Worm (Caenorhabditis elegans): ENCODE data around the gene ZK1307.2.
A peak's percentile ranks its signal among the peaks of the same experiment; 100 is the strongest.

The ZK1307.2 gene

DNA sequence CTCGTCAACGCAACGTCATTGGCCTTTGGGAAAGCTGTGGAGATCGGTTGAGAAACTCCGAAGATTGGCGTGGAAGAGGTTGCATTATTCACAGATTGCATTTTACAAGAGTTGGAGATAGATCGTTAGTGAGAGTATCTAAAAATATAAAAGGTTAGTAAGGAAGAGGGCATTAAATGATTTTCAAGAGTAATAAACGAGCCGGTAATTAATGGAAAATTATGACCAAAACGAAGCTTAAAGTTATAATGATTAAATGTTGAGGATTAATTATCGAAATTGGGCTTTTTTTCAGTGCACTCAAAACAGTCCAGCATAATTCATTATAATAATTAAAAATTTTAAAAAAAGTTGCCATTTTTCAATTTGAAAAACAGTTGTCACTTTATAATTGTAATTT, 44.5 kb downstream of the ZK1307.2 start, which contains the start of gene pap-2:
Gene pap-2 (minus strand): TSS at position 101 of the 400 bp plus-strand sequence.
- no peak for TF ChIP-seq nhr-77 (tag; optimal IDR thresholded peaks at IDR 0.05)
- TF ChIP-seq php-3 (GFP tag; IDR thresholded peaks at IDR 0.05), result no peak
- no peak for TF ChIP-seq R02D3.7 (tag; optimal IDR thresholded peaks at IDR 0.05)
- TF ChIP-seq lin-15B (tag; optimal IDR thresholded peaks at IDR 0.05), result no peak

DNA sequence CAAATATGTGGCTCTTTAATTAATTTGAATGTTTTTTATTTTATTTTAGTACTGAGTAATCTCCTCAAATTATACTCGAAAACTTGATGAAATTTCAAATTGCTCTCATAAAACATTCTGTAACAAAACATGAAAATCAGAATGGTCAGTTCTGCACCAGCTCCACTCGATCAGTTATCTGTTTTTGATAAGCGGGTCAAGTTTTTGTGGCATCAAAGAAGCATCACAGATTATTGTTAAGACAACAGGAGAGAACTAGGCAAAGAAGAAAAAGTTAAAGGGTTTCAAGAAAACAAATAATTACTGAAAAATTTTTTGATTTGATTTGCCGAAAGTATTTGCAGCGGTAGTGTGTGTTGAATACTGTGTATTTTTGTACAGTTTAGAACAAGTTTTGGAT, 46.6 kb downstream of the ZK1307.2 start:
- peak; percentile 69 for TF ChIP-seq dve-1 (tag; optimal IDR thresholded peaks at IDR 0.05; ENCODE audit: insufficient read depth)
- no peak for TF ChIP-seq daf-16 (GFP tag; optimal IDR thresholded peaks at IDR 0.05)
- peak; percentile 70 for TF ChIP-seq daf-16 (tag; optimal IDR thresholded peaks at IDR 0.05)
- no peak for TF ChIP-seq ztf-7 (tag; optimal IDR thresholded peaks at IDR 0.05)
- TF ChIP-seq dmd-6 (GFP tag; IDR thresholded peaks at IDR 0.05), result peak; percentile 15; the same call in 1 of the 2 replicates
- peak; percentile 42 for TF ChIP-seq nhr-28 (tag; optimal IDR thresholded peaks at IDR 0.05)
- TF ChIP-seq mep-1 (tag; optimal IDR thresholded peaks at IDR 0.05), result no peak

DNA sequence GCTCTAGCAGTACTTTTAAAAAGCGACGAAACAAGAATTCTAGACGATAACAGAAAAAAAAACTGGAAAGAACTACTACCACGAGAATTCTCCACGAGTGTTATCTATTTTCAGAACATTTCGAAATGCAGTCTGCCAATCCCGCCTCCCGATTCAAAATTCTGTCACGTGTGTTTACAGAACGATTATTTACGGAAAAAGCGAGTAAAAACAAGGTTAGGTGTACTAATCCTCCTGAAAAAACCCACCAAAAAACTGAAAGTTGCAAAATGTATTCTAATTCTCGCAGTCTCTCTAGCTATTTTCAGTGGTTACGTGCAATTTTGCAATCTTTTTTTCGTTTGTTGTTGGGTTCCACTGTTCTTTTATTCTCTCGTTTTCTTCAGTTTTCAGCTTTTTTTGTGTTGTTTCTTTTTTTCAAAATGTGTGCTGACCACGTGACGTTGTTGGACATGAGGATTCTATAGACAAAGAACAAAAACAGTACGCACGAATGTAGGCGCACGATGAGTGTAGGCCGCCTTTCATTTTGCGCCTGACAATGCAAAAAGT, 47.2 kb downstream of the ZK1307.2 start:
- TF ChIP-seq aha-1 (tag) (peak; percentile 94), snpc-1.2 (GFP tag; IDR thresholded peaks at IDR 0.05) (no peak), hlh-11 (tag; optimal IDR thresholded peaks at IDR 0.05) (peak; percentile 38), T20F7.1 (GFP tag; optimal IDR thresholded peaks at IDR 0.05) (peak; percentile 2), hlh-30 (tag; optimal IDR thresholded peaks at IDR 0.05; ENCODE audit: insufficient read depth) (peak; percentile 36), skn-1 (tag; optimal IDR thresholded peaks at IDR 0.05) (no peak), nhr-11 (tag; optimal IDR thresholded peaks at IDR 0.05) (peak; percentile 59), Y75B8A.6 (GFP tag; IDR thresholded peaks at IDR 0.05) (no peak), dmd-6 (GFP tag; IDR thresholded peaks at IDR 0.05) (peak; percentile 36), D1046.2 (GFP tag; IDR thresholded peaks at IDR 0.05) (no peak), daf-16 (GFP tag; optimal IDR thresholded peaks at IDR 0.05) (no peak), daf-16 (tag; optimal IDR thresholded peaks at IDR 0.05) (peak; percentile 63), hif-1 (tag; optimal IDR thresholded peaks at IDR 0.05) (peak; percentile 57 to 97), dve-1 (tag; optimal IDR thresholded peaks at IDR 0.05; ENCODE audit: insufficient read depth) (peak; percentile 67), mdl-1 (tag; optimal IDR thresholded peaks at IDR 0.05) (peak in 1 of 2 experiments; percentile 77)

DNA sequence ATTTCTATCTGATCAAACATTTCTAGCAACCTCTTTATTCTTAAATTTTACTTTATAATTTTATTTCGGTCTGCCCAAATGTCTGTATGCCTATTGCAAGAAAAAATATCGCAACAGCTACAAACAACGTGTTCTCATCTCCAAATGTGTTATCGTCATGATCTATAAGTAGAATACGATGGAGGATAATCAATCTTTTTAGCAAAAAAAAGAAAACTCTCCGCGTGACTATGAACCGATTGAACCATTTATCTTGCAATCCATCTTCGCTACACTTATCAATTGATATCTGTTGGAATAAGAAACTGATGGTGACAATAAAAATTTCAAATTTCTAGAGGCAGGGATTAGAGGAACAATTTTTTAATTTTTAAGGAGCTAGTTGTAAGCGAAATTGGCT, 47.8 kb downstream of the ZK1307.2 start:
- no peak for TF ChIP-seq ztf-7 (tag; optimal IDR thresholded peaks at IDR 0.05)
- peak; percentile 44 for TF ChIP-seq mxl-3 (GFP tag; optimal IDR thresholded peaks at IDR 0.05)
- TF ChIP-seq dpl-1 (GFP tag; optimal IDR thresholded peaks at IDR 0.05), result no peak
- peak in 1 of 2 experiments; percentile 59 for TF ChIP-seq mdl-1 (tag; optimal IDR thresholded peaks at IDR 0.05)
- peak; percentile 42 for TF ChIP-seq nhr-11 (tag; optimal IDR thresholded peaks at IDR 0.05)
- peak; percentile 61 for TF ChIP-seq nhr-28 (tag; optimal IDR thresholded peaks at IDR 0.05)
- peak; percentile 45 for TF ChIP-seq hlh-30 (tag; optimal IDR thresholded peaks at IDR 0.05; ENCODE audit: insufficient read depth)
- TF ChIP-seq aha-1 (tag), result no peak
- no peak for TF ChIP-seq madf-5 (GFP tag; IDR thresholded peaks at IDR 0.05)
- TF ChIP-seq unc-62 (GFP tag; optimal IDR thresholded peaks at IDR 0.05 in 1 of 2), result peak in 1 of 2 experiments; percentile 8
- no peak for TF ChIP-seq unc-62 (tag; optimal IDR thresholded peaks at IDR 0.05)
- 0 out of 2 replicates have a peak, but pooled peaks have one; percentile 30 for TF ChIP-seq ctbp-1 (GFP tag; IDR thresholded peaks at IDR 0.05)
- no peak for TF ChIP-seq F26F4.8 (GFP tag; conservative IDR thresholded peaks at IDR 0.05)

DNA sequence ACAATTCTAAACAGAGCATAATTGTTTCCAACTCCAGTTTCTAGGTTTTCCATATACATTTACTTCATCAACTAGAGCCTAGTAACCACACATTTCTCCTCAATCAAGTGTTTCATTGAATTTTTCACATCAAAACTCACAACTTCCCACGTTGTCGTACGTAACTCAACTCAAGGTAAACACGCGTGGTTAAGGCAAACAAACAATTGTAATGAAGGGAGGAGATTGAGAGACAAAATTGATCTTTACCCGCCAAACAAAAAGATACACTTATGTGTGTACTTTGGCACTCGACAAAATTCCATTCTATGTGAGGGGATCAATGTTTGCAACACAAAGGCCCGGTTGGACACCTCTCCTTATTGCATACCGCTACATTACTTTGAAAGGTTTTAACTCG, 48.4 kb downstream of the ZK1307.2 start, which contains the start of gene nhr-19:
Gene nhr-19 (minus strand): TSS at position 191 of the 400 bp plus-strand sequence.
- TF ChIP-seq unc-62 (GFP tag; optimal IDR thresholded peaks at IDR 0.05 in 1 of 2) (peak in 1 of 2 experiments; percentile 88), unc-62 (tag; optimal IDR thresholded peaks at IDR 0.05) (no peak), daf-16 (GFP tag; optimal IDR thresholded peaks at IDR 0.05) (no peak), daf-16 (tag; optimal IDR thresholded peaks at IDR 0.05) (peak; percentile 63), nhr-28 (tag; optimal IDR thresholded peaks at IDR 0.05) (peak; percentile 23), nhr-11 (tag; optimal IDR thresholded peaks at IDR 0.05) (peak; percentile 74), rbr-2 (tag; optimal IDR thresholded peaks at IDR 0.05) (no peak), mxl-3 (GFP tag; optimal IDR thresholded peaks at IDR 0.05) (peak; percentile 33), aha-1 (tag) (peak; percentile 72), egl-27 (tag; optimal IDR thresholded peaks at IDR 0.05) (no peak)
